Fruit fly (Drosophila melanogaster) whole organism, embryonic: ENCODE measurements around the gene CG17224.

Experiments
- Abd-B ChIP-seq: fragments of 200-800 bp; sonication (Bioruptor generic); optimal IDR thresholded peaks from 2 replicates; lab custom pipeline; 2018; ENCODE audit warnings: missing biosample characterization, mild to moderate bottlenecking, missing genetic modification characterization, moderate library complexity
- Atf6 ChIP-seq: fragments of 200-800 bp; sonication (Bioruptor generic); IDR thresholded peaks from 2 replicates; pipeline ENCODE4 v1.3.6; 2022; ENCODE audit warnings: missing biosample characterization, missing genetic modification characterization
- C15 ChIP-seq: fragments of 200-800 bp; sonication (Bioruptor generic); IDR thresholded peaks from 3 replicates; pipeline ENCODE4 v1.3.6; 2022; ENCODE audit warnings: missing biosample characterization, missing genetic modification characterization
- CG1024 ChIP-seq: fragments of 200-800 bp; sonication (Bioruptor generic); IDR thresholded peaks from 2 replicates; pipeline ENCODE4 v1.3.6; 2022; ENCODE audit warnings: missing biosample characterization, missing genetic modification characterization
- CG10543 ChIP-seq: fragments of 200-800 bp; sonication (Bioruptor generic); optimal IDR thresholded peaks from 3 replicates; lab custom pipeline; 2017; ENCODE audit warnings: missing biosample characterization, mild to moderate bottlenecking, missing genetic modification characterization, moderate library complexity
- CG12769 ChIP-seq: fragments of 200-800 bp; sonication (Bioruptor generic); optimal IDR thresholded peaks from 2 replicates; lab custom pipeline; 2019; ENCODE audit warnings: missing biosample characterization, mild to moderate bottlenecking, missing genetic modification characterization, moderate library complexity
- CG13296 ChIP-seq: fragments of 200-800 bp; sonication (Bioruptor generic); optimal IDR thresholded peaks from 3 replicates; lab custom pipeline; 2018; ENCODE audit warnings: missing biosample characterization, mild to moderate bottlenecking, missing genetic modification characterization
- CG14014 ChIP-seq: fragments of 200-800 bp; sonication (Bioruptor generic); IDR thresholded peaks from 2 replicates; pipeline ENCODE4 v1.3.6; 2022; ENCODE audit warnings: missing biosample characterization, missing genetic modification characterization
- CG15011 ChIP-seq: fragments of 200-800 bp; sonication (Bioruptor generic); optimal IDR thresholded peaks from 3 replicates; lab custom pipeline; 2018; ENCODE audit warnings: missing biosample characterization, mild to moderate bottlenecking, missing genetic modification characterization
- CG1602 ChIP-seq: fragments of 200-800 bp; sonication (Bioruptor generic); optimal IDR thresholded peaks from 3 replicates; lab custom pipeline; 2016; ENCODE audit warnings: missing biosample characterization, missing genetic modification characterization
- CG16815 ChIP-seq: fragments of 200-800 bp; sonication (Bioruptor generic); optimal IDR thresholded peaks from 3 replicates; lab custom pipeline; 2017; ENCODE audit warnings: missing biosample characterization, mild to moderate bottlenecking, missing genetic modification characterization
- CG16863 ChIP-seq: fragments of 200-800 bp; sonication (Bioruptor generic); optimal IDR thresholded peaks from 3 replicates; lab custom pipeline; 2016; ENCODE audit warnings: missing biosample characterization, missing genetic modification characterization
- CG17361 ChIP-seq: fragments of 200-800 bp; sonication (Bioruptor generic); IDR thresholded peaks from 3 replicates; pipeline ENCODE4 v1.3.6; 2022; ENCODE audit warnings: missing biosample characterization, missing genetic modification characterization
- CG18764 ChIP-seq: fragments of 200-800 bp; sonication (Bioruptor generic); optimal IDR thresholded peaks from 3 replicates; lab custom pipeline; 2016; ENCODE audit warnings: missing biosample characterization, missing genetic modification characterization
- CG2889 ChIP-seq: fragments of 200-800 bp; sonication (Bioruptor generic); IDR thresholded peaks from 3 replicates; pipeline ENCODE4 v1.3.6; 2022; ENCODE audit warnings: missing biosample characterization, missing genetic modification characterization
- CG30020 ChIP-seq: fragments of 200-800 bp; optimal IDR thresholded peaks from 2 replicates; lab custom pipeline; 2019; ENCODE audit warnings: missing biosample characterization, mild to moderate bottlenecking, missing genetic modification characterization, moderate library complexity
- CG3163 ChIP-seq: fragments of 200-800 bp; sonication (Bioruptor generic); optimal IDR thresholded peaks from 3 replicates; lab custom pipeline; 2016; ENCODE audit warnings: missing biosample characterization, missing genetic modification characterization
- CG32767 ChIP-seq: fragments of 200-800 bp; sonication (Bioruptor generic); IDR thresholded peaks from 2 replicates; pipeline ENCODE4 v1.3.6; 2022; ENCODE audit warnings: missing biosample characterization, missing genetic modification characterization
- CG32772 ChIP-seq: fragments of 200-800 bp; sonication (Bioruptor generic); IDR thresholded peaks from 2 replicates; pipeline ENCODE4 v1.3.6; 2022; ENCODE audit warnings: missing biosample characterization, missing genetic modification characterization
- CG3407 ChIP-seq: fragments of 200-800 bp; sonication (Bioruptor generic); optimal IDR thresholded peaks from 2 replicates; lab custom pipeline; 2018; ENCODE audit warnings: missing biosample characterization, mild to moderate bottlenecking, missing genetic modification characterization
- CG34376 ChIP-seq: fragments of 200-800 bp; sonication (Bioruptor generic); optimal IDR thresholded peaks from 2 replicates; lab custom pipeline; 2018; ENCODE audit warnings: missing biosample characterization, mild to moderate bottlenecking, missing genetic modification characterization
- CG5953 ChIP-seq: fragments of 200-800 bp; sonication (Bioruptor generic); IDR thresholded peaks from 2 replicates; pipeline ENCODE4 v1.3.6; 2022; ENCODE audit warnings: missing biosample characterization, missing genetic modification characterization
- CG6175 ChIP-seq: fragments of 200-800 bp; sonication (Bioruptor generic); IDR thresholded peaks from 3 replicates; pipeline ENCODE4 v1.3.6; 2022; ENCODE audit warnings: missing biosample characterization, missing genetic modification characterization
- CG6689 ChIP-seq: fragments of 200-800 bp; sonication (Bioruptor generic); IDR thresholded peaks from 2 replicates; pipeline ENCODE4 v1.3.6; 2022; ENCODE audit warnings: missing biosample characterization, missing genetic modification characterization
- CG7745 ChIP-seq: fragments of 200-800 bp; sonication (Bioruptor generic); optimal IDR thresholded peaks from 2 replicates; lab custom pipeline; 2018; ENCODE audit warnings: missing biosample characterization, mild to moderate bottlenecking, missing genetic modification characterization, moderate library complexity
- CG8388 ChIP-seq: fragments of 200-800 bp; sonication (Bioruptor generic); optimal IDR thresholded peaks from 2 replicates; lab custom pipeline; 2019; ENCODE audit warnings: missing biosample characterization, mild to moderate bottlenecking, missing genetic modification characterization, moderate library complexity
- Deaf1 ChIP-seq: fragments of 200-800 bp; optimal IDR thresholded peaks from 3 replicates; lab custom pipeline; 2019; ENCODE audit warnings: missing biosample characterization, mild to moderate bottlenecking, missing genetic modification characterization, moderate library complexity
- Dll ChIP-seq: fragments of 200-800 bp; sonication (Bioruptor generic); IDR thresholded peaks from 4 replicates; pipeline ENCODE4 v1.3.6; 2022; ENCODE audit warnings: missing biosample characterization, missing genetic modification characterization; ENCODE audit not compliant: partially characterized antibody
- Dp ChIP-seq: fragments of 200-800 bp; sonication (Bioruptor generic); optimal IDR thresholded peaks from 2 replicates; lab custom pipeline; 2018; ENCODE audit warnings: missing biosample characterization, mild to moderate bottlenecking, missing genetic modification characterization, moderate library complexity
- Ets97D ChIP-seq: fragments of 200-800 bp; sonication (Bioruptor generic); optimal IDR thresholded peaks from 3 replicates; lab custom pipeline; 2016; ENCODE audit warnings: missing biosample characterization, missing genetic modification characterization
- HmgZ ChIP-seq: fragments of 200-800 bp; sonication (Bioruptor generic); optimal IDR thresholded peaks from 2 replicates; lab custom pipeline; 2018; ENCODE audit warnings: missing biosample characterization, mild to moderate bottlenecking, missing genetic modification characterization
- Hr3 ChIP-seq: fragments of 200-800 bp; sonication (Bioruptor generic); optimal IDR thresholded peaks from 3 replicates; lab custom pipeline; 2016; ENCODE audit warnings: missing biosample characterization, missing genetic modification characterization
- NK7.1 ChIP-seq: fragments of 200-800 bp; sonication (Bioruptor generic); optimal IDR thresholded peaks from 3 replicates; lab custom pipeline; 2016; ENCODE audit warnings: missing biosample characterization, missing genetic modification characterization
- Oaz ChIP-seq: fragments of 200-800 bp; sonication (Bioruptor generic); IDR thresholded peaks from 2 replicates; pipeline ENCODE4 v1.3.6; 2022; ENCODE audit warnings: missing biosample characterization, missing genetic modification characterization
- Ptx1 ChIP-seq: fragments of 200-800 bp; sonication (Bioruptor generic); IDR thresholded peaks from 2 replicates; pipeline ENCODE4 v1.3.6; 2022; ENCODE audit warnings: missing biosample characterization, missing genetic modification characterization
- Ssrp ChIP-seq: fragments of 200-800 bp; sonication (Bioruptor generic); optimal IDR thresholded peaks from 2 replicates; lab custom pipeline; 2018; ENCODE audit warnings: missing biosample characterization, mild to moderate bottlenecking, missing genetic modification characterization, moderate library complexity
- dpn ChIP-seq, 2 experiments: fragments of 200-800 bp; sonication (Bioruptor generic); optimal IDR thresholded peaks; 3 replicates each; lab custom pipeline; 2016; ENCODE audit warnings: missing biosample characterization in 2 of 2, missing genetic modification characterization in 2 of 2
- esg ChIP-seq: fragments of 200-800 bp; sonication (Bioruptor generic); conservative IDR thresholded peaks from 2 replicates; pipeline ENCODE4 v1.3.6; 2022; ENCODE audit warnings: missing biosample characterization, missing genetic modification characterization
- ftz-f1 ChIP-seq: fragments of 200-800 bp; sonication (Bioruptor generic); optimal IDR thresholded peaks from 2 replicates; lab custom pipeline; 2016; ENCODE audit warnings: missing biosample characterization, missing genetic modification characterization
- gcm2 ChIP-seq: fragments of 200-800 bp; sonication (Bioruptor generic); optimal IDR thresholded peaks from 2 replicates; lab custom pipeline; 2016; ENCODE audit warnings: missing biosample characterization, missing genetic modification characterization
- gro ChIP-seq: fragments of 200-800 bp; sonication (Bioruptor generic); optimal IDR thresholded peaks from 2 replicates; lab custom pipeline; 2016; ENCODE audit warnings: missing biosample characterization, missing genetic modification characterization
- ind ChIP-seq: fragments of 200-800 bp; sonication (Bioruptor generic); optimal IDR thresholded peaks from 3 replicates; lab custom pipeline; 2016; ENCODE audit warnings: missing biosample characterization, missing genetic modification characterization
- knrl ChIP-seq: fragments of 200-800 bp; sonication (Bioruptor generic); IDR thresholded peaks from 3 replicates; pipeline ENCODE4 v1.3.6; 2022; ENCODE audit warnings: missing biosample characterization, missing genetic modification characterization; ENCODE audit not compliant: partially characterized antibody
- onecut ChIP-seq: fragments of 200-800 bp; sonication (Bioruptor generic); IDR thresholded peaks from 2 replicates; pipeline ENCODE4 v1.3.6; 2022; ENCODE audit warnings: missing biosample characterization, missing genetic modification characterization
- row ChIP-seq: fragments of 200-800 bp; sonication (Bioruptor generic); IDR thresholded peaks from 3 replicates; pipeline ENCODE4 v1.3.6; 2022; ENCODE audit warnings: missing biosample characterization, missing genetic modification characterization
- slou ChIP-seq: fragments of 200-800 bp; sonication (Bioruptor generic); optimal IDR thresholded peaks from 3 replicates; lab custom pipeline; 2016; ENCODE audit warnings: missing biosample characterization, missing genetic modification characterization
- slp2 ChIP-seq: fragments of 200-800 bp; sonication (Bioruptor generic); optimal IDR thresholded peaks from 2 replicates; lab custom pipeline; 2016; ENCODE audit warnings: missing biosample characterization, missing genetic modification characterization
- stwl ChIP-seq: fragments of 200-800 bp; sonication (Bioruptor generic); optimal IDR thresholded peaks from 3 replicates; lab custom pipeline; 2018; ENCODE audit warnings: missing biosample characterization, mild to moderate bottlenecking, missing genetic modification characterization, moderate library complexity
- toy ChIP-seq: fragments of 200-800 bp; sonication (Bioruptor generic); IDR thresholded peaks from 2 replicates; pipeline ENCODE4 v1.3.6; 2022; ENCODE audit warnings: missing biosample characterization, missing genetic modification characterization
- wdn ChIP-seq: fragments of 200-800 bp; sonication (Bioruptor generic); IDR thresholded peaks from 2 replicates; pipeline ENCODE4 v1.3.6; 2022; ENCODE audit warnings: missing biosample characterization, missing genetic modification characterization

CG17224 gene

DNA sequence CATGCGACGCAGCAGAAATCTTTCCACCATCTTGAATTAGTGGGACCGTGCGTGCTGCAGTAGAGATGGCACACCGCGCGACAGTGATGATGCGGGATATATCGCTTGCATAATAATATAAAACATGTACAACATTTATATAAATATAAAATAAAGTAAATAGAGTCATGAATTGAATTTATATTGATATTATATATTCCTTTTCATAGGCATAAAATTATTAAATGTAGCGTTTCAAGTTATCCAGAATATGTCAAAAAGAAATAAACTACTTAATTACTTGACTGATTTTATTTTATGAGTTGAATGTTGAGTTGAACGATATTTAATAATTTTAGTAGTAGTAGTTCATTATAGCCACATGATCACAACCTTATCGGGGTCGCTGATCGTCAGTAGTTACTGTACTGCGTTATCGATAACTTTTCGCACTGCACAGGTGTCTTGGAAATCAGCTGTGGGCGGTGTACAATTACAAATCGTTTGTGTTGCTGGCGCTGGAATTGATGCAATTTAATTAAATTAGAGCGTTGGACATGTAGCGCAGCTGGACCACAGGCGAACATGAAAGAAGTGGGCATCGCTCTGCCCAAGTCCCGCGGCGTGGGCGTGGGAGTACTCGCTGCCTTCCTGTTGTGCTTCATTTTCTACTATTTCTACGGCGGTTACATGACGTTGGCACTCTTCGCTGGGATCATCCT lies 30.3 kb downstream of the CG17224 start, which contains the start of the genes Chd1 and Bem46 (continued):
- peak; percentile 90 for TF ChIP-seq CG10543 (GFP tag; lab: Kevin White, UChicago)
- no peak for TF ChIP-seq CG15011 (GFP tag; lab: Kevin White, UChicago)
- peak; percentile 54; the same call in 1 of the 2 replicates for TF ChIP-seq CG32767
- TF ChIP-seq onecut (GFP tag; lab: Robert Waterston, UW): peak; percentile 61
- TF ChIP-seq CG3163: peak; percentile 56
- TF ChIP-seq CG12769 (tag; lab: Kevin White, UChicago): no peak
- peak; percentile 50 for TF ChIP-seq CG16863 (GFP tag; lab: Kevin White, UChicago)
- TF ChIP-seq ind (GFP tag; lab: Kevin White, UChicago): peak; percentile 92
- peak; percentile 82 for TF ChIP-seq CG30020 (tag; lab: Kevin White, UChicago)
- TF ChIP-seq Dll (GFP tag; lab: Robert Waterston, UW): 0 out of 4 replicates have a peak, but pooled peaks have one; percentile 58
- peak; percentile 7; the same call in 1 of the 2 replicates for TF ChIP-seq CG5953
- TF ChIP-seq CG32772 (GFP tag; lab: Robert Waterston, UW): no peak; the same call in none of the 2 replicates
- no peak for TF ChIP-seq CG7745 (tag; lab: Kevin White, UChicago)
- TF ChIP-seq gcm2 (GFP tag; lab: Kevin White, UChicago): peak; percentile 52
- TF ChIP-seq CG6689 (GFP tag; lab: Robert Waterston, UW): peak; percentile 84
- TF ChIP-seq Oaz (GFP tag; lab: Robert Waterston, UW): peak; percentile 67
- peak; percentile 92 for TF ChIP-seq Abd-B (GFP tag; lab: Kevin White, UChicago)
- peak; percentile 88 for TF ChIP-seq CG1602 (GFP tag; lab: Kevin White, UChicago)
- 0 out of 2 replicates have a peak, but pooled peaks have one; percentile 7 for TF ChIP-seq CG1024
- peak; percentile 50 for TF ChIP-seq slp2 (GFP tag; lab: Kevin White, UChicago)
- peak; percentile 84 for TF ChIP-seq CG13296 (GFP tag; lab: Kevin White, UChicago)
- TF ChIP-seq CG2889 (GFP tag; lab: Robert Waterston, UW): peak; percentile 84; the same call in 2 of the 3 replicates
- TF ChIP-seq Deaf1 (tag; lab: Kevin White, UChicago): no peak
- TF ChIP-seq slou (GFP tag; lab: Kevin White, UChicago): peak; percentile 82
- TF ChIP-seq C15 (GFP tag; lab: Robert Waterston, UW): no peak
- TF ChIP-seq NK7.1 (GFP tag; lab: Kevin White, UChicago): peak; percentile 56
- peak; percentile 73 for TF ChIP-seq Atf6 (GFP tag; lab: Robert Waterston, UW)
- peak; percentile 74 for TF ChIP-seq HmgZ (tag; lab: Kevin White, UChicago)
- TF ChIP-seq CG14014: peak; percentile 84
- peak; percentile 92 for TF ChIP-seq Hr3 (GFP tag; lab: Kevin White, UChicago)
- peak; percentile 90 for TF ChIP-seq CG16815
- TF ChIP-seq CG34376: no peak
- peak; percentile 73; the same call in 1 of the 3 replicates for TF ChIP-seq CG6175 (GFP tag; lab: Robert Waterston, UW)
- TF ChIP-seq CG3407 (GFP tag; lab: Kevin White, UChicago): peak; percentile 67
- TF ChIP-seq gro (GFP tag; lab: Kevin White, UChicago): peak; percentile 27
- TF ChIP-seq knrl (GFP tag; lab: Robert Waterston, UW): 0 out of 3 replicates have a peak, but pooled peaks have one; percentile 23
- TF ChIP-seq dpn (GFP tag; optimal IDR thresholded peaks at IDR 0.05; lab: Kevin White, UChicago): peak; percentile 75 to 89
- peak; percentile 66 for TF ChIP-seq wdn (GFP tag; lab: Robert Waterston, UW)
- no peak for TF ChIP-seq toy
- TF ChIP-seq Ets97D: peak; percentile 34
- peak; percentile 53 for TF ChIP-seq ftz-f1 (GFP tag; lab: Kevin White, UChicago)
- TF ChIP-seq CG17361: peak; percentile 96
- no peak for TF ChIP-seq Dp (GFP tag; lab: Kevin White, UChicago)
- TF ChIP-seq Ssrp (tag; lab: Kevin White, UChicago): peak; percentile 89
- peak; percentile 87 for TF ChIP-seq esg (GFP tag; lab: Robert Waterston, UW)
- TF ChIP-seq CG8388 (GFP tag; lab: Kevin White, UChicago): peak; percentile 91
- peak; percentile 75 for TF ChIP-seq CG18764
- TF ChIP-seq stwl (tag; lab: Kevin White, UChicago): peak; percentile 18
- peak; percentile 91 for TF ChIP-seq Ptx1 (GFP tag; lab: Robert Waterston, UW)
- TF ChIP-seq row: peak; percentile 95
